Worm (Caenorhabditis elegans): ENCODE measurements around the gene R02D5.24.

R02D5.24 gene

ce11 chrV:14510746-14511145 lies 9.6 kb downstream of the R02D5.24 start, which contains the start of gene R02D5.9:
TSS of gene R02D5.9 (minus strand) at chrV:14511123.
- no peak for TF ChIP-seq ahr-1 (tag; optimal IDR thresholded peaks at IDR 0.05)
- no peak for TF ChIP-seq pat-9 (tag; optimal IDR thresholded peaks at IDR 0.05)
- no peak for TF ChIP-seq che-1 (tag; optimal IDR thresholded peaks at IDR 0.05)

- TF ChIP-seq fkh-10 (GFP tag; optimal IDR thresholded peaks at IDR 0.05), result no peak
- no peak for TF ChIP-seq ceh-9 (tag; optimal IDR thresholded peaks at IDR 0.05)
- TF ChIP-seq hlh-30 (tag; optimal IDR thresholded peaks at IDR 0.05; ENCODE audit: insufficient read depth), result no peak
- no peak for TF ChIP-seq K02D7.2 (tag; optimal IDR thresholded peaks at IDR 0.05)
- TF ChIP-seq ahr-1 (tag; optimal IDR thresholded peaks at IDR 0.05), result no peak
- TF ChIP-seq ceh-45 (GFP tag; IDR thresholded peaks at IDR 0.05), result no peak
- TF ChIP-seq hlh-6 (tag; optimal IDR thresholded peaks at IDR 0.05), result no peak
- TF ChIP-seq nhr-11 (tag; optimal IDR thresholded peaks at IDR 0.05), result no peak
- TF ChIP-seq C38D4.7 (GFP tag; optimal IDR thresholded peaks at IDR 0.05), result no peak
- no peak for TF ChIP-seq pqm-1 (tag; optimal IDR thresholded peaks at IDR 0.05)
- TF ChIP-seq mec-3 (tag; optimal IDR thresholded peaks at IDR 0.05; ENCODE audit: borderline replicate concordance), result no peak
- no peak for TF ChIP-seq eyg-1 (tag; optimal IDR thresholded peaks at IDR 0.05)
- no peak for TF ChIP-seq pat-9 (tag; optimal IDR thresholded peaks at IDR 0.05)
- TF ChIP-seq npax-4 (tag; optimal IDR thresholded peaks at IDR 0.05), result no peak
- TF ChIP-seq ceh-30 (tag; optimal IDR thresholded peaks at IDR 0.05), result no peak
These were observed 16.9 kb downstream of the R02D5.24 start, which contains the start of gene R02D5.6 for ce11 chrV:14518010-14518409. TSS of gene R02D5.6 (minus strand) at chrV:14518110.

ce11 chrV:14519268-14519667 lies 18.1 kb downstream of the R02D5.24 start, which contains the start of gene R02D5.8:
TSS of gene R02D5.8 (minus strand) at chrV:14519368.
- TF ChIP-seq ceh-18 (tag; optimal IDR thresholded peaks at IDR 0.05), result no peak
- no peak for TF ChIP-seq odd-2 (tag; optimal IDR thresholded peaks at IDR 0.05)
- no peak for TF ChIP-seq sox-4 (tag; optimal IDR thresholded peaks at IDR 0.05)
- no peak for TF ChIP-seq eyg-1 (tag; optimal IDR thresholded peaks at IDR 0.05)
- no peak for TF ChIP-seq zip-5 (tag; optimal IDR thresholded peaks at IDR 0.05)
- TF ChIP-seq ahr-1 (tag; optimal IDR thresholded peaks at IDR 0.05), result no peak
- TF ChIP-seq sox-2 (GFP tag; IDR thresholded peaks at IDR 0.05), result no peak
- TF ChIP-seq fax-1 (tag; optimal IDR thresholded peaks at IDR 0.05), result no peak
- no peak for TF ChIP-seq fkh-10 (GFP tag; optimal IDR thresholded peaks at IDR 0.05)
- TF ChIP-seq pag-3 (tag; optimal IDR thresholded peaks at IDR 0.05; ENCODE audit: borderline replicate concordance), result no peak
- TF ChIP-seq ceh-45 (GFP tag; IDR thresholded peaks at IDR 0.05), result no peak
- no peak for TF ChIP-seq F13H6.1 (tag; optimal IDR thresholded peaks at IDR 0.05)
- no peak for TF ChIP-seq ceh-22 (tag; optimal IDR thresholded peaks at IDR 0.05)
- no peak for TF ChIP-seq unc-42 (tag; optimal IDR thresholded peaks at IDR 0.05)
- no peak for TF ChIP-seq elt-2 (tag; optimal IDR thresholded peaks at IDR 0.05)
- no peak for TF ChIP-seq K02D7.2 (tag; optimal IDR thresholded peaks at IDR 0.05)
- no peak for TF ChIP-seq ztf-16 (tag; optimal IDR thresholded peaks at IDR 0.05)
- no peak for TF ChIP-seq Y22D7AL.16 (tag; optimal IDR thresholded peaks at IDR 0.05)

ce11 chrV:14521000-14521399 lies 19.9 kb downstream of the R02D5.24 start, which contains the start of gene C53A5.17:
TSS of gene C53A5.17 (minus strand) at chrV:14521100.
- TF ChIP-seq hlh-6 (tag; optimal IDR thresholded peaks at IDR 0.05) (no peak), ceh-2 (tag; optimal IDR thresholded peaks at IDR 0.05) (no peak), ets-4 (tag; optimal IDR thresholded peaks at IDR 0.05) (no peak), hlh-30 (tag; optimal IDR thresholded peaks at IDR 0.05; ENCODE audit: insufficient read depth) (no peak), lim-6 (tag; optimal IDR thresholded peaks at IDR 0.05) (no peak), gmeb-2 (tag; optimal IDR thresholded peaks at IDR 0.05) (no peak), nhr-11 (tag; optimal IDR thresholded peaks at IDR 0.05) (no peak), dmd-4 (tag; optimal IDR thresholded peaks at IDR 0.05; ENCODE audit: borderline replicate concordance) (no peak), C38D4.7 (GFP tag; optimal IDR thresholded peaks at IDR 0.05) (no peak), ceh-30 (tag; optimal IDR thresholded peaks at IDR 0.05) (no peak), che-1 (tag; optimal IDR thresholded peaks at IDR 0.05) (no peak), pqm-1 (tag; optimal IDR thresholded peaks at IDR 0.05) (no peak), elt-2 (tag; optimal IDR thresholded peaks at IDR 0.05) (no peak), zip-5 (tag; optimal IDR thresholded peaks at IDR 0.05) (no peak), K02D7.2 (tag; optimal IDR thresholded peaks at IDR 0.05) (no peak), ceh-24 (tag; optimal IDR thresholded peaks at IDR 0.05) (no peak), pha-4 (tag; optimal IDR thresholded peaks at IDR 0.05) (no peak), madf-2 (tag; optimal IDR thresholded peaks at IDR 0.05) (no peak), fkh-10 (GFP tag; optimal IDR thresholded peaks at IDR 0.05) (no peak)
